Worm (Caenorhabditis elegans) whole organism, L4/young adult: ENCODE data around the gene Y75B12B.11.
"Not testable (repeated sequence)": the region's sequence is repeated elsewhere in the genome, so short reads cannot be mapped to it uniquely, and the experiment has no call there.

Experiments
- W03F9.2 ChIP-seq: fragments of 150-350 bp; optimal IDR thresholded peaks from 2 replicates; lab custom pipeline; 2014; ENCODE audit warnings: missing biosample characterization, missing genetic modification characterization
- dao-5 ChIP-seq: sonication (generic microtip); optimal IDR thresholded peaks from 2 replicates; lab custom pipeline; 2016; ENCODE audit warnings: missing genotype, missing genetic modification characterization, moderate library complexity, missing compliant biosample characterization
- him-1 ChIP-seq: sonication (generic microtip); optimal IDR thresholded peaks from 2 replicates; lab custom pipeline; 2016; ENCODE audit warnings: missing genotype, missing genetic modification reagents, missing genetic modification characterization, missing compliant biosample characterization

ce11 chrV:15215175-15215574 is 24.1 kb downstream of the Y75B12B.11 start, which contains the start of gene sri-26:
- not testable (repeated sequence) for TF ChIP-seq him-1, W03F9.2, dao-5 (tag; lab: Kevin White, UChicago)
